Fruit fly (Drosophila melanogaster) whole organism, embryonic: Measurements from ENCODE around the gene kri.
A peak's percentile ranks its signal among the peaks of the same experiment; 100 is the strongest.

ENCODE experiments used
- CG10267 ChIP-seq: fragments of 200-800 bp; sonication (Bioruptor generic); optimal IDR thresholded peaks from 2 replicates; lab custom pipeline; 2018; ENCODE audit warnings: missing biosample characterization, mild to moderate bottlenecking, missing genetic modification characterization, moderate library complexity
- CG10274 ChIP-seq: fragments of 200-800 bp; sonication (Bioruptor generic); optimal IDR thresholded peaks from 3 replicates; lab custom pipeline; 2017; ENCODE audit warnings: missing biosample characterization, mild to moderate bottlenecking, missing genetic modification characterization
- CG11456 ChIP-seq: fragments of 200-800 bp; sonication (Bioruptor generic); IDR thresholded peaks from 3 replicates; pipeline ENCODE4 v1.3.6; 2022; ENCODE audit warnings: missing biosample characterization, missing genetic modification characterization
- CG11723 ChIP-seq: fragments of 200-800 bp; sonication (Bioruptor generic); optimal IDR thresholded peaks from 2 replicates; lab custom pipeline; 2017; ENCODE audit warnings: missing biosample characterization, mild to moderate bottlenecking, missing genetic modification characterization
- CG12236 ChIP-seq: fragments of 200-800 bp; sonication (Bioruptor generic); optimal IDR thresholded peaks from 2 replicates; lab custom pipeline; 2016; ENCODE audit warnings: missing biosample characterization, missing genetic modification characterization
- CG12391 ChIP-seq: fragments of 200-800 bp; sonication (Bioruptor generic); optimal IDR thresholded peaks from 3 replicates; lab custom pipeline; 2018; ENCODE audit warnings: missing biosample characterization, mild to moderate bottlenecking, missing genetic modification characterization, moderate library complexity
- CG14667 ChIP-seq: fragments of 200-800 bp; sonication (Bioruptor generic); IDR thresholded peaks from 2 replicates; pipeline ENCODE4 v1.3.6; 2022; ENCODE audit warnings: missing biosample characterization, missing genetic modification characterization
- CG14710 ChIP-seq: fragments of 200-800 bp; sonication (Bioruptor generic); optimal IDR thresholded peaks from 3 replicates; lab custom pipeline; 2019; ENCODE audit warnings: missing biosample characterization, mild to moderate bottlenecking, missing genetic modification characterization, moderate library complexity
- CG15479 ChIP-seq: fragments of 200-800 bp; sonication (Bioruptor generic); optimal IDR thresholded peaks from 3 replicates; lab custom pipeline; 2019; ENCODE audit warnings: missing biosample characterization, mild to moderate bottlenecking, missing genetic modification characterization, moderate library complexity
- CG15514 ChIP-seq: fragments of 200-800 bp; sonication (Bioruptor generic); optimal IDR thresholded peaks from 3 replicates; lab custom pipeline; 2017; ENCODE audit warnings: missing biosample characterization, missing genetic modification characterization, mild to moderate bottlenecking, moderate library complexity, missing genetic modification reagents
- CG17186 ChIP-seq: fragments of 200-800 bp; sonication (Bioruptor generic); optimal IDR thresholded peaks from 3 replicates; lab custom pipeline; 2017; ENCODE audit warnings: missing biosample characterization, missing genetic modification reagents, missing genetic modification characterization
- CG17802 ChIP-seq: fragments of 200-800 bp; sonication (Bioruptor generic); optimal IDR thresholded peaks from 2 replicates; lab custom pipeline; 2018; ENCODE audit warnings: missing biosample characterization, mild to moderate bottlenecking, missing genetic modification characterization, moderate library complexity
- CG1792 ChIP-seq: fragments of 200-800 bp; sonication (Bioruptor generic); optimal IDR thresholded peaks from 2 replicates; lab custom pipeline; 2016; ENCODE audit warnings: missing biosample characterization, missing genetic modification characterization
- CG2889 ChIP-seq: fragments of 200-800 bp; sonication (Bioruptor generic); IDR thresholded peaks from 3 replicates; pipeline ENCODE4 v1.3.6; 2022; ENCODE audit warnings: missing biosample characterization, missing genetic modification characterization
- CG31441 ChIP-seq: fragments of 200-800 bp; sonication (Bioruptor generic); IDR thresholded peaks from 2 replicates; pipeline ENCODE4 v1.3.6; 2022; ENCODE audit warnings: missing biosample characterization, missing genetic modification characterization
- CG32532 ChIP-seq: fragments of 200-800 bp; sonication (Bioruptor generic); IDR thresholded peaks from 2 replicates; pipeline ENCODE4 v1.3.6; 2022; ENCODE audit warnings: missing biosample characterization, missing genetic modification characterization
- CG4707 ChIP-seq: fragments of 200-800 bp; sonication (Bioruptor generic); optimal IDR thresholded peaks from 2 replicates; lab custom pipeline; 2018; ENCODE audit warnings: missing biosample characterization, mild to moderate bottlenecking, missing genetic modification characterization, moderate library complexity
- CG6272 ChIP-seq: fragments of 200-800 bp; sonication (Bioruptor generic); IDR thresholded peaks from 2 replicates; pipeline ENCODE4 v1.3.6; 2022; ENCODE audit warnings: missing biosample characterization, missing genetic modification characterization
- CG6689 ChIP-seq: fragments of 200-800 bp; sonication (Bioruptor generic); IDR thresholded peaks from 2 replicates; pipeline ENCODE4 v1.3.6; 2022; ENCODE audit warnings: missing biosample characterization, missing genetic modification characterization
- CG9609 ChIP-seq: fragments of 200-800 bp; sonication (Bioruptor generic); optimal IDR thresholded peaks from 3 replicates; lab custom pipeline; 2016; ENCODE audit warnings: missing biosample characterization, missing genetic modification characterization
- CoRest ChIP-seq: fragments of 200-800 bp; sonication (Bioruptor generic); optimal IDR thresholded peaks from 3 replicates; lab custom pipeline; 2018; ENCODE audit warnings: missing biosample characterization, mild to moderate bottlenecking, missing genetic modification characterization, moderate library complexity
- Drgx ChIP-seq: fragments of 200-800 bp; sonication (Bioruptor generic); IDR thresholded peaks from 2 replicates; pipeline ENCODE4 v1.3.6; 2022; ENCODE audit warnings: missing biosample characterization, missing genetic modification characterization
- Ets65A ChIP-seq: fragments of 200-800 bp; sonication (Bioruptor generic); peaks from one replicate; lab custom pipeline; 2016; ENCODE audit warnings: missing biosample characterization, missing genetic modification characterization
- HmgD ChIP-seq: fragments of 200-800 bp; sonication (Bioruptor generic); optimal IDR thresholded peaks from 3 replicates; lab custom pipeline; 2016; ENCODE audit warnings: missing biosample characterization, missing genetic modification characterization
- Hr78 ChIP-seq, 2 experiments: fragments of 200-800 bp in 1 of 2; fragments of >200 bp in 1 of 2; sonication (Bioruptor generic) in 1 of 2; optimal IDR thresholded peaks; 2 replicates each; lab custom pipeline; 2017 to 2019; ENCODE audit warnings: missing biosample characterization in 2 of 2, missing genetic modification characterization in 2 of 2, mild to moderate bottlenecking in 1 of 2, moderate library complexity in 1 of 2
- Poxn ChIP-seq: fragments of 200-800 bp; sonication (Bioruptor generic); IDR thresholded peaks from 2 replicates; pipeline ENCODE4 v1.3.6; 2022; ENCODE audit warnings: missing biosample characterization, missing genetic modification characterization
- Sin3A ChIP-seq: fragments of >200 bp; optimal IDR thresholded peaks from 2 replicates; lab custom pipeline; 2018
- Sry-δ ChIP-seq: fragments of 200-800 bp; sonication (Bioruptor generic); optimal IDR thresholded peaks from 2 replicates; lab custom pipeline; 2016; ENCODE audit warnings: missing biosample characterization, missing genetic modification characterization
- Taf1 ChIP-seq: fragments of 200-800 bp; sonication (Bioruptor generic); IDR thresholded peaks from 2 replicates; pipeline ENCODE4 v1.3.6; 2022; ENCODE audit warnings: missing biosample characterization, missing genetic modification characterization
- abd-A ChIP-seq: fragments of 200-800 bp; sonication (Bioruptor generic); optimal IDR thresholded peaks from 3 replicates; lab custom pipeline; 2019; ENCODE audit warnings: missing biosample characterization, mild to moderate bottlenecking, missing genetic modification characterization, moderate library complexity
- bcd ChIP-seq: fragments of 200-800 bp; sonication (Bioruptor generic); optimal IDR thresholded peaks from 2 replicates; lab custom pipeline; 2017; ENCODE audit warnings: missing biosample characterization, mild to moderate bottlenecking, missing genetic modification characterization
- bsh ChIP-seq, 2 experiments: fragments of 200-800 bp; sonication (Bioruptor generic); optimal IDR thresholded peaks; 2 replicates each; lab custom pipeline; 2017 to 2018; ENCODE audit warnings: mild to moderate bottlenecking in 2 of 2, missing biosample characterization in 2 of 2, missing genetic modification characterization in 2 of 2, moderate library complexity in 1 of 2
- cg ChIP-seq: fragments of 200-800 bp; sonication (Bioruptor generic); optimal IDR thresholded peaks from 3 replicates; lab custom pipeline; 2019; ENCODE audit warnings: missing biosample characterization, mild to moderate bottlenecking, missing genetic modification characterization, moderate library complexity
- chinmo ChIP-seq: fragments of 200-800 bp; sonication (Bioruptor generic); IDR thresholded peaks from 4 replicates; pipeline ENCODE4 v1.3.6; 2022; ENCODE audit warnings: missing biosample characterization, missing genetic modification characterization; ENCODE audit not compliant: partially characterized antibody
- disco-r ChIP-seq: fragments of 200-800 bp; sonication (Bioruptor generic); optimal IDR thresholded peaks from 2 replicates; lab custom pipeline; 2016; ENCODE audit warnings: missing biosample characterization, missing genetic modification characterization
- ewg ChIP-seq: fragments of 200-800 bp; sonication (Bioruptor generic); optimal IDR thresholded peaks from 3 replicates; lab custom pipeline; 2017; ENCODE audit warnings: mild to moderate bottlenecking, missing biosample characterization, missing genetic modification reagents, missing genetic modification characterization
- fd96Cb ChIP-seq: fragments of 200-800 bp; sonication (Bioruptor generic); optimal IDR thresholded peaks from 2 replicates; lab custom pipeline; 2018; ENCODE audit warnings: missing biosample characterization, mild to moderate bottlenecking, missing genetic modification characterization, moderate library complexity
- gem ChIP-seq: fragments of 200-800 bp; sonication (Bioruptor generic); optimal IDR thresholded peaks from 2 replicates; lab custom pipeline; 2019; ENCODE audit warnings: missing biosample characterization, mild to moderate bottlenecking, missing genetic modification characterization, moderate library complexity
- kah ChIP-seq: fragments of 200-800 bp; sonication (Bioruptor generic); optimal IDR thresholded peaks from 2 replicates; lab custom pipeline; 2018; ENCODE audit warnings: missing biosample characterization, mild to moderate bottlenecking, missing genetic modification characterization
- otp ChIP-seq: fragments of 200-800 bp; sonication (Bioruptor generic); IDR thresholded peaks from 3 replicates; pipeline ENCODE4, ENCODE4 v1.3.6; 2022; ENCODE audit warnings: missing biosample characterization, missing genetic modification characterization
- sens ChIP-seq: fragments of 200-800 bp; sonication (Bioruptor generic); peaks from one replicate; lab custom pipeline; 2016; ENCODE audit warnings: missing biosample characterization, missing genetic modification characterization
- seq ChIP-seq: fragments of 200-800 bp; sonication (Bioruptor generic); IDR thresholded peaks from 2 replicates; pipeline ENCODE4 v1.3.6; 2022; ENCODE audit warnings: missing biosample characterization, missing genetic modification characterization
- shn ChIP-seq: fragments of 200-800 bp; sonication (Bioruptor generic); optimal IDR thresholded peaks from 3 replicates; lab custom pipeline; 2016; ENCODE audit warnings: missing biosample characterization, missing genetic modification characterization
- so ChIP-seq: fragments of 200-800 bp; sonication (Bioruptor generic); IDR thresholded peaks from 3 replicates; pipeline ENCODE4 v1.3.6; 2022; ENCODE audit warnings: missing biosample characterization, missing genetic modification characterization
- tll ChIP-seq, 2 experiments: fragments of 200-800 bp in 1 of 2; fragments of >200 bp in 1 of 2; sonication (Bioruptor generic) in 1 of 2; optimal IDR thresholded peaks; 2 replicates each; lab custom pipeline; 2017 to 2019; ENCODE audit warnings: missing biosample characterization in 2 of 2, missing genetic modification characterization in 2 of 2, mild to moderate bottlenecking in 1 of 2, moderate library complexity in 1 of 2
- twi ChIP-seq: fragments of 200-800 bp; optimal IDR thresholded peaks from 2 replicates; lab custom pipeline; 2019; ENCODE audit warnings: missing biosample characterization, mild to moderate bottlenecking, missing genetic modification characterization, moderate library complexity
- zen ChIP-seq: fragments of 200-800 bp; sonication (Bioruptor generic); optimal IDR thresholded peaks from 3 replicates; lab custom pipeline; 2018; ENCODE audit warnings: missing biosample characterization, mild to moderate bottlenecking, missing genetic modification characterization, moderate library complexity

Gene kri

dm6 chr3L:5834798-5835197 is 24.0 kb downstream of the kri start:
- TF ChIP-seq CG17186: no peak
- TF ChIP-seq CG15479 (GFP tag; lab: Kevin White, UChicago): peak; percentile 74
- TF ChIP-seq chinmo (GFP tag; lab: Robert Waterston, UW): no peak
- no peak for TF ChIP-seq CG14667
- TF ChIP-seq CG10274 (GFP tag; lab: Kevin White, UChicago): no peak
- TF ChIP-seq Ets65A (GFP tag; lab: Kevin White, UChicago): peak; percentile 54
- TF ChIP-seq CG4707 (GFP tag; lab: Kevin White, UChicago): no peak
- TF ChIP-seq CG12391: no peak
- no peak for TF ChIP-seq CG12236 (GFP tag; lab: Kevin White, UChicago)
- TF ChIP-seq so (GFP tag; lab: Robert Waterston, UW): no peak
- TF ChIP-seq, all 482 proteins: peak for 2

dm6 chr3L:5835431-5835830 is 24.7 kb downstream of the kri start:
- peak; percentile 25 for TF ChIP-seq cg (GFP tag; lab: Kevin White, UChicago)
- no peak for TF ChIP-seq CG32532 (GFP tag; lab: Robert Waterston, UW)

dm6 chr3L:5835887-5836646 is 25.3 kb downstream of the kri start:
- TF ChIP-seq CG15514 (GFP tag; lab: Kevin White, UChicago) (no peak), CG11456 (GFP tag; lab: Robert Waterston, UW) (no peak), kah (GFP tag; lab: Kevin White, UChicago) (no peak), CG9609 (GFP tag; lab: Kevin White, UChicago) (no peak), tll (GFP tag; optimal IDR thresholded peaks at IDR 0.05; lab: Kevin White, UChicago) (peak in 1 of 2 experiments; percentile 92), CG2889 (no peak), fd96Cb (tag; lab: Kevin White, UChicago) (no peak), CG31441 (GFP tag; lab: Robert Waterston, UW) (no peak), sens (GFP tag; lab: Kevin White, UChicago) (peak; percentile 59), CG6689 (no peak), CG6272 (GFP tag; lab: Robert Waterston, UW) (no peak), CG11723 (GFP tag; lab: Kevin White, UChicago) (no peak), CG17802 (tag; lab: Kevin White, UChicago) (no peak), shn (GFP tag; lab: Kevin White, UChicago) (no peak), ewg (GFP tag; lab: Kevin White, UChicago) (no peak), twi (tag; lab: Kevin White, UChicago) (peak; percentile 41), bcd (no peak), HmgD (no peak), CG10267 (no peak), CG14710 (tag; lab: Kevin White, UChicago) (no peak), disco-r (GFP tag; lab: Kevin White, UChicago) (no peak), seq (GFP tag; lab: Robert Waterston, UW) (no peak), bsh (GFP tag; optimal IDR thresholded peaks at IDR 0.05; lab: Kevin White, UChicago) (peak in 1 of 2 experiments; percentile 19), Sin3A (no peak), Drgx (GFP tag; lab: Robert Waterston, UW) (peak; percentile 32; the same call in 1 of the 2 replicates), Poxn (GFP tag; lab: Robert Waterston, UW) (no peak), CG1792 (GFP tag; lab: Kevin White, UChicago) (no peak), abd-A (tag; lab: Kevin White, UChicago) (no peak), Taf1 (no peak), gem (tag; lab: Kevin White, UChicago) (no peak), Hr78 (GFP tag; optimal IDR thresholded peaks at IDR 0.05; lab: Kevin White, UChicago) (no peak), otp (GFP tag; lab: Robert Waterston, UW) (no peak), zen (tag; lab: Kevin White, UChicago) (peak; percentile 46), CoRest (no peak), Sry-δ (GFP tag; lab: Kevin White, UChicago) (no peak)
